Worm (Caenorhabditis elegans) whole organism, mixed stage, embryonic: ENCODE data around the gene gyg-2.

Experiments
- M03D4.4 ChIP-seq: sonication (generic microtip); optimal IDR thresholded peaks from 2 replicates; lab custom pipeline; 2017; ENCODE audit warnings: mild to moderate bottlenecking, missing genetic modification characterization, missing compliant biosample characterization
- bed-3 ChIP-seq: fragments of 200-800 bp; sonication (Bioruptor generic); optimal IDR thresholded peaks from 3 replicates; lab custom pipeline; 2018; ENCODE audit warnings: mild to moderate bottlenecking, missing genetic modification characterization, moderate library complexity, missing compliant biosample characterization
- blmp-1 ChIP-seq: fragments of 150-350 bp; optimal IDR thresholded peaks from 2 replicates; lab custom pipeline; 2014; ENCODE audit warnings: missing biosample characterization, missing genetic modification characterization
- ceh-39 ChIP-seq: fragments of 150-350 bp; optimal IDR thresholded peaks from 2 replicates; lab custom pipeline; 2014; ENCODE audit warnings: missing biosample characterization, missing genetic modification characterization
- ceh-43 ChIP-seq: fragments of 200-800 bp; sonication (Bioruptor generic); optimal IDR thresholded peaks from 2 replicates; lab custom pipeline; 2018; ENCODE audit warnings: mild to moderate bottlenecking, missing genetic modification characterization, moderate library complexity, missing compliant biosample characterization
- ceh-83 ChIP-seq: fragments of 200-800 bp; sonication (Bioruptor generic); optimal IDR thresholded peaks from 2 replicates; lab custom pipeline; 2018; ENCODE audit warnings: mild to moderate bottlenecking, missing genetic modification characterization, missing compliant biosample characterization
- ces-1 ChIP-seq: fragments of 150-350 bp; optimal IDR thresholded peaks from 2 replicates; lab custom pipeline; 2014; ENCODE audit warnings: missing biosample characterization, missing genetic modification reagents, missing genetic modification characterization
- cnd-1 ChIP-seq: fragments of 200-800 bp; sonication (Bioruptor generic); optimal IDR thresholded peaks from 2 replicates; lab custom pipeline; 2018; ENCODE audit warnings: mild to moderate bottlenecking, missing genetic modification characterization, missing compliant biosample characterization
- elt-1 ChIP-seq: sonication (generic microtip); optimal IDR thresholded peaks from 2 replicates; lab custom pipeline; 2017; ENCODE audit warnings: missing genetic modification characterization, mild to moderate bottlenecking, missing compliant biosample characterization, antibody characterized with exemption, moderate library complexity, borderline replicate concordance; ENCODE audit not compliant: insufficient read depth
- elt-3 ChIP-seq: fragments of 150-350 bp; optimal IDR thresholded peaks from 2 replicates; lab custom pipeline; 2014; ENCODE audit warnings: missing biosample characterization, missing genetic modification characterization
- flh-1 ChIP-seq: fragments of 200-800 bp; sonication (Bioruptor generic); optimal IDR thresholded peaks from 2 replicates; lab custom pipeline; 2018; ENCODE audit warnings: mild to moderate bottlenecking, missing genetic modification characterization, moderate library complexity, missing compliant biosample characterization
- ham-2 ChIP-seq: fragments of 200-800 bp; sonication (Bioruptor generic); optimal IDR thresholded peaks from 2 replicates; lab custom pipeline; 2018; ENCODE audit warnings: mild to moderate bottlenecking, missing genetic modification characterization, missing compliant biosample characterization
- hlh-1 ChIP-seq: fragments of 150-350 bp; optimal IDR thresholded peaks from 2 replicates; lab custom pipeline; 2014; ENCODE audit warnings: missing biosample characterization, missing genetic modification reagents, missing genetic modification characterization
- lin-13 ChIP-seq: fragments of 150-350 bp; optimal IDR thresholded peaks from 2 replicates; lab custom pipeline; 2014; ENCODE audit warnings: missing biosample characterization, missing genetic modification characterization
- lin-32 ChIP-seq: fragments of 200-800 bp; sonication (Bioruptor generic); optimal IDR thresholded peaks from 2 replicates; lab custom pipeline; 2018; ENCODE audit warnings: mild to moderate bottlenecking, missing genetic modification characterization, missing compliant biosample characterization
- mep-1 ChIP-seq: fragments of 150-350 bp; optimal IDR thresholded peaks from 2 replicates; lab custom pipeline; 2017; ENCODE audit warnings: missing biosample characterization, missing genetic modification reagents, missing genetic modification characterization, inconsistent platforms
- mls-2 ChIP-seq: sonication (generic microtip); optimal IDR thresholded peaks from 2 replicates; lab custom pipeline; 2016; ENCODE audit warnings: mild to moderate bottlenecking, missing genetic modification characterization, moderate library complexity, missing compliant biosample characterization
- nhr-12 ChIP-seq: fragments of 150-350 bp; optimal IDR thresholded peaks from 2 replicates; lab custom pipeline; 2014; ENCODE audit warnings: missing biosample characterization, missing genetic modification characterization
- nhr-237 ChIP-seq: fragments of 150-350 bp; optimal IDR thresholded peaks from 2 replicates; lab custom pipeline; 2014; ENCODE audit warnings: missing biosample characterization, missing genetic modification characterization
- nhr-76 ChIP-seq: sonication (generic microtip); optimal IDR thresholded peaks from 2 replicates; lab custom pipeline; 2017; ENCODE audit warnings: missing biosample characterization, missing genetic modification characterization
- pha-4 ChIP-seq: fragments of 150-350 bp; optimal IDR thresholded peaks from 2 replicates; lab custom pipeline; 2018; ENCODE audit warnings: missing biosample characterization, missing genetic modification reagents, missing genetic modification characterization
- sem-2 ChIP-seq: fragments of 200-800 bp; sonication (Bioruptor generic); optimal IDR thresholded peaks from 2 replicates; lab custom pipeline; 2018; ENCODE audit warnings: mild to moderate bottlenecking, missing genetic modification characterization, missing compliant biosample characterization
- snpc-4 ChIP-seq: fragments of 150-350 bp; optimal IDR thresholded peaks from 2 replicates; lab custom pipeline; 2014; ENCODE audit warnings: missing biosample characterization, missing genetic modification characterization
- sptf-1 ChIP-seq: sonication (generic microtip); optimal IDR thresholded peaks from 2 replicates; lab custom pipeline; 2017; ENCODE audit warnings: mild to moderate bottlenecking, missing genetic modification characterization, moderate library complexity, missing compliant biosample characterization
- tbx-8 ChIP-seq: fragments of 200-800 bp; sonication (Bioruptor generic); optimal IDR thresholded peaks from 2 replicates; lab custom pipeline; 2018; ENCODE audit warnings: mild to moderate bottlenecking, missing genetic modification characterization, moderate library complexity, missing compliant biosample characterization
- unc-120 ChIP-seq: sonication (generic microtip); optimal IDR thresholded peaks from 2 replicates; lab custom pipeline; 2017; ENCODE audit warnings: missing genetic modification characterization, missing compliant biosample characterization; ENCODE audit not compliant: poor library complexity, severe bottlenecking
- unc-39 ChIP-seq: fragments of 150-350 bp; optimal IDR thresholded peaks from 2 replicates; lab custom pipeline; 2014; ENCODE audit warnings: missing biosample characterization, missing genetic modification characterization
- unc-62 ChIP-seq: fragments of 150-350 bp; optimal IDR thresholded peaks from 2 replicates; lab custom pipeline; 2014; ENCODE audit warnings: missing biosample characterization, missing genetic modification reagents, missing genetic modification characterization
- ztf-11 ChIP-seq: fragments of 150-350 bp; optimal IDR thresholded peaks from 2 replicates; lab custom pipeline; 2014; ENCODE audit warnings: missing biosample characterization, missing genetic modification characterization

gyg-2 gene

DNA sequence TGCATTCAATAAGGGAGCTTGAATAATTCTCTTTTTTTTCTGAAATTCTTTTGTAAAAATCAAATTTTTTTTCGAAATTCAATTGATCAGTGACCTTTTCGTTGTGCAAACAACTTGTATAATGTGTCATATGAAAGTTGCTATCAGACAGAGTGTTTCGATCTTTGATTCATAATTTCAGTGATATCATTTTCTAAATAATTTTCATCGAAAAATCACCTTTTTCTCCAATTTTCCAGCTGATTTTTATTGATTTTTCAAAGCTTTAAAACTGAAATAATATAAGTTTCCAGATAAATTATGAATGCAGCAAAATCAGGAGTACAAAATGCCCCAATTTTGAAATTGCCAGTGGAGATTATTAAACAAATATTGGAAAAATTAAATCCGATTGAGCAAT, 17.6 kb downstream of the gyg-2 start, which contains the start of gene fbxa-127:
Gene fbxa-127 (plus strand): TSS at position 301 of the 400 bp plus-strand sequence.
- TF ChIP-seq mep-1 (tag; lab: Kevin White, UChicago), result no peak
- no peak for TF ChIP-seq elt-1 (tag; lab: Kevin White, UChicago)
- TF ChIP-seq hlh-1 (tag; lab: Kevin White, UChicago), result no peak
- no peak for TF ChIP-seq unc-120
- no peak for TF ChIP-seq snpc-4 (tag; lab: Kevin White, UChicago)
- no peak for TF ChIP-seq pha-4
- no peak for TF ChIP-seq unc-39 (tag; lab: Kevin White, UChicago)
- TF ChIP-seq ceh-43, result no peak
- no peak for TF ChIP-seq unc-62 (GFP tag; lab: Kevin White, UChicago)
- TF ChIP-seq elt-3, result no peak
- TF ChIP-seq ham-2 (GFP tag; lab: Kevin White, UChicago), result no peak
- TF ChIP-seq flh-1, result no peak
- no peak for TF ChIP-seq blmp-1 (tag; lab: Kevin White, UChicago)
- no peak for TF ChIP-seq tbx-8 (GFP tag; lab: Kevin White, UChicago)
- no peak for TF ChIP-seq nhr-237 (tag; lab: Kevin White, UChicago)
- TF ChIP-seq, all 35 proteins: peak for 0

DNA sequence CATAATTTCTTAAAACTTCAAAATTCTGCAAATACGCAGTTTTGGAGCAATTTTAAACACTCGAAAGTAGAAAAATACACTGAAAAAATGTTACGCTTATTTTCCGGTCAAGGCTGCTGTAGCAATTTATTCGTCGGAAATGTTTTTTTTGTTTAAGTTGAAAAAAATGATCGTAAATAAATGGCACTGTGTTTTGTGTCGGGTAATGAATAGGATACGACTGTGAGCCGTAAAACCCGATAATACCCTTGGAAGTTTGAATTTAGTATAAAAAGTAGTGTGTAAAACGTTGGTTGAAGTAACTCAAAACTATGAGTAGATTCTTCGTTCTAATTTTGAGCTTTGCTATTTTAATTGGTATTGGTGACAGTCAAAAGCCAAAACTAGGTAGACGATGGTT, 19.1 kb downstream of the gyg-2 start, which contains the start of gene T25E12.14:
Gene T25E12.14 (plus strand): TSS at position 301 of the 400 bp plus-strand sequence.
- TF ChIP-seq lin-13 (tag; lab: Kevin White, UChicago), result no peak
- TF ChIP-seq sptf-1 (tag; lab: Kevin White, UChicago), result no peak
- no peak for TF ChIP-seq elt-1 (tag; lab: Kevin White, UChicago)
- TF ChIP-seq ceh-43, result no peak
- no peak for TF ChIP-seq ham-2 (GFP tag; lab: Kevin White, UChicago)

DNA sequence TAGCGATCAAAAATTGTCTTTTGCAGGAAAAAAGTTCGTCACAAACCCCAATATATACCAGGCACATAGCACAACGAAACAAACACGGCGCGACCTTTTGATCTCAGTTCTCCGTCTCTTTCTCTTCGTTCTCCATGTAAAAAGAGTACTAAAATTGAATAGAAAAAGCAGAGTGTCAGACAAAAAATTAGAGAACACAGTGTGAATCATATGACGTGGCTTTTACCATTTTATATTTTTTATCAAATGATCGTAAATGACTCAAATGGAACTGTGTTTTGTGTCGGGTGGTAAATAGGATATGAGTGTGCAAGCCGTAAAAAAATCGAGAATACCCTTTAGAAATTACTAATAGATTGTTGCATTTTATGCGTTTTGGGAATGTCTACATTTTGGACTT, 20.1 kb downstream of the gyg-2 start:
- TF ChIP-seq mls-2 (tag; lab: Kevin White, UChicago), result no peak
- TF ChIP-seq lin-32, result no peak
- no peak for TF ChIP-seq sem-2 (GFP tag; lab: Kevin White, UChicago)
- no peak for TF ChIP-seq M03D4.4
- TF ChIP-seq unc-120, result no peak
- TF ChIP-seq pha-4, result no peak
- no peak for TF ChIP-seq nhr-12 (tag; lab: Kevin White, UChicago)
- no peak for TF ChIP-seq elt-3
- TF ChIP-seq hlh-1 (tag; lab: Kevin White, UChicago), result no peak
- TF ChIP-seq tbx-8 (GFP tag; lab: Kevin White, UChicago), result no peak
- no peak for TF ChIP-seq sptf-1 (tag; lab: Kevin White, UChicago)
- no peak for TF ChIP-seq nhr-76
- no peak for TF ChIP-seq blmp-1 (tag; lab: Kevin White, UChicago)
- no peak for TF ChIP-seq flh-1
- TF ChIP-seq, all 35 proteins: peak for 0

DNA sequence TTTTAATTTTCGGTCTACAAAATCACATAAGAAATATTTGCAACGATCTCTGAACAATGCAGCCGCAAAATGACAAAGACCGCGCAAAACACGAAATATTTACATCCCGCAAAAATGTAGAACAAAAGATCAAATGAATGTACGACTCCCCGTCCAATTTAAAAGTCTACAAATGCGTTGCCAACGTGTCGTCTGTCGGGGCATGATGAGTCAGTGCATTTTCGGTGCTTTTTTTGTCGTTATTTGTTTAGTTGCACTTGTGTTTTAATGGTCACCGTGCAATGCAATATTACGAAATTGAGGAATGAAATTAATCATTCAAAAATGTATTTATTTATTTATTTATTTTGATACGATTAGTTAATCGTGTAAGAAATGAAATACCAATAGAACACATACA, 21.5 kb downstream of the gyg-2 start:
- TF ChIP-seq hlh-1 (tag; lab: Kevin White, UChicago) (no peak), unc-62 (GFP tag; lab: Kevin White, UChicago) (no peak), snpc-4 (tag; lab: Kevin White, UChicago) (no peak), elt-3 (no peak), cnd-1 (tag; lab: Kevin White, UChicago) (no peak), pha-4 (no peak), mls-2 (tag; lab: Kevin White, UChicago) (no peak)
- TF ChIP-seq, all 35 proteins: peak for 0

DNA sequence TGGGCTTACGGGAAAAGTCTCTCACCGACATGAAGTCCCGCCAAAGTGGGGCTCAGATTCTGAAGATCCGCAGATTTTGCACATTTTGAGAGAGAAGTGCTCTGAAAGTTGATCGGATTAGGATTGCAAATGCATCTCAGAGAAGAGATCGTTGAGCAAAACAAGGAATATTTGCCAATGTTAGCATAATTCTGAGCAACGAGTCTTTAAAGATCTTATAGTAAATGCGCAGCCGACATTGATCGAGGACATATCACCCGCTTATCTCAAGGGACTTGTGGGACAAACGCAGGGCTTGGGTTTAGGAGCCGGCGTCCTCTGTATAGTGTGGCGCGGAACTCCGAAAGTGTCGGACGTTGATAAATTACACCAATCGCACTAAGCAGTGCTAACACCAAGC, 22.3 kb downstream of the gyg-2 start, which contains the start of gene nhr-112:
Gene nhr-112 (minus strand): TSS at position 101 of the 400 bp plus-strand sequence.
- TF ChIP-seq sem-2 (GFP tag; lab: Kevin White, UChicago), result no peak
- no peak for TF ChIP-seq lin-32
- TF ChIP-seq ceh-83 (GFP tag; lab: Kevin White, UChicago), result no peak
- no peak for TF ChIP-seq nhr-237 (tag; lab: Kevin White, UChicago)
- TF ChIP-seq ces-1 (GFP tag; lab: Kevin White, UChicago), result no peak
- TF ChIP-seq ztf-11 (tag; lab: Kevin White, UChicago), result no peak

DNA sequence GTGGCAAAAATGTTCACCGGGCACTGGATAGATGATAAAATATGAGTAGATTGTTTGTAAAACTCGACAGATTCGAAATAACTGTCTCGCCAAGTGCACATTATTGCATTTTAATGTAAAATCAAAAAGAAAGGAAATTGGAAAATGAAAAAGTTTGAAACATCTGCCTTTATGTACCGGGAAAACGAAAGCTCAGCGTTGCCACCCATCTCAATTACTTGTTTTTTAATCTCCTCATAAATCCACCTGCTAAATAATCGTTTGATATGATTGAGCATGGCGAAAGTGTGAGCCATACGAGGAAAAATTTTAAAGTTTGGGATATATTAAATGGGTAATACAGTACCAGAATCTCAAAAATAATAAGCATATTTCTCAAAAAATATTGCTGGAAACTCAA, 29.5 kb downstream of the gyg-2 start, which contains the start of gene srh-137:
Gene srh-137 (minus strand): TSS at position 101 of the 400 bp plus-strand sequence.
- no peak for TF ChIP-seq unc-39 (tag; lab: Kevin White, UChicago)
- TF ChIP-seq elt-3, result no peak
- no peak for TF ChIP-seq mls-2 (tag; lab: Kevin White, UChicago)
- TF ChIP-seq bed-3, result no peak
- no peak for TF ChIP-seq ces-1 (GFP tag; lab: Kevin White, UChicago)
- no peak for TF ChIP-seq unc-62 (GFP tag; lab: Kevin White, UChicago)
- TF ChIP-seq M03D4.4, result no peak
- no peak for TF ChIP-seq snpc-4 (tag; lab: Kevin White, UChicago)
- no peak for TF ChIP-seq sptf-1 (tag; lab: Kevin White, UChicago)
- TF ChIP-seq ceh-39 (tag; lab: Kevin White, UChicago), result no peak
- no peak for TF ChIP-seq nhr-237 (tag; lab: Kevin White, UChicago)
- no peak for TF ChIP-seq ceh-43
- no peak for TF ChIP-seq mep-1 (tag; lab: Kevin White, UChicago)
